Fruit fly (Drosophila melanogaster) whole organism, embryonic: ENCODE measurements around the gene Cyp4ac2.

Experiments used
- CG13775 ChIP-seq: fragments of 200-800 bp; sonication (Bioruptor generic); optimal IDR thresholded peaks from 3 replicates; lab custom pipeline; 2017; ENCODE audit warnings: missing biosample characterization, mild to moderate bottlenecking, missing genetic modification characterization
- CG17361 ChIP-seq: fragments of 200-800 bp; sonication (Bioruptor generic); IDR thresholded peaks from 3 replicates; pipeline ENCODE4 v1.3.6; 2022; ENCODE audit warnings: missing biosample characterization, missing genetic modification characterization
- CG17612 ChIP-seq: fragments of 200-800 bp; sonication (Bioruptor generic); IDR thresholded peaks from 2 replicates; pipeline ENCODE4 v1.3.6; 2022; ENCODE audit warnings: missing biosample characterization, missing genetic modification characterization
- CG6689 ChIP-seq: fragments of 200-800 bp; sonication (Bioruptor generic); IDR thresholded peaks from 2 replicates; pipeline ENCODE4 v1.3.6; 2022; ENCODE audit warnings: missing biosample characterization, missing genetic modification characterization
- CG7987 ChIP-seq: fragments of 200-800 bp; sonication (Bioruptor generic); optimal IDR thresholded peaks from 2 replicates; lab custom pipeline; 2018; ENCODE audit warnings: missing biosample characterization, mild to moderate bottlenecking, missing genetic modification characterization, moderate library complexity
- Side ChIP-seq: fragments of 200-800 bp; sonication (Bioruptor generic); optimal IDR thresholded peaks from 2 replicates; lab custom pipeline; 2016; ENCODE audit warnings: missing biosample characterization, missing genetic modification characterization
- ham ChIP-seq: fragments of 200-800 bp; sonication (Bioruptor generic); IDR thresholded peaks from 2 replicates; pipeline ENCODE4 v1.3.6; 2022; ENCODE audit warnings: missing biosample characterization, missing genetic modification characterization
- nom ChIP-seq: fragments of 200-800 bp; sonication (Bioruptor generic); optimal IDR thresholded peaks from 2 replicates; lab custom pipeline; 2017; ENCODE audit warnings: missing biosample characterization, missing genetic modification characterization, mild to moderate bottlenecking, moderate library complexity, missing genetic modification reagents
- pnt ChIP-seq: fragments of 200-800 bp; sonication (Bioruptor generic); optimal IDR thresholded peaks from 3 replicates; lab custom pipeline; 2016; ENCODE audit warnings: missing biosample characterization, missing genetic modification characterization
- slbo ChIP-seq: fragments of 200-800 bp; sonication (Bioruptor generic); IDR thresholded peaks from 2 replicates; pipeline ENCODE4 v1.3.6; 2022; ENCODE audit warnings: missing biosample characterization, missing genetic modification characterization

DNA sequence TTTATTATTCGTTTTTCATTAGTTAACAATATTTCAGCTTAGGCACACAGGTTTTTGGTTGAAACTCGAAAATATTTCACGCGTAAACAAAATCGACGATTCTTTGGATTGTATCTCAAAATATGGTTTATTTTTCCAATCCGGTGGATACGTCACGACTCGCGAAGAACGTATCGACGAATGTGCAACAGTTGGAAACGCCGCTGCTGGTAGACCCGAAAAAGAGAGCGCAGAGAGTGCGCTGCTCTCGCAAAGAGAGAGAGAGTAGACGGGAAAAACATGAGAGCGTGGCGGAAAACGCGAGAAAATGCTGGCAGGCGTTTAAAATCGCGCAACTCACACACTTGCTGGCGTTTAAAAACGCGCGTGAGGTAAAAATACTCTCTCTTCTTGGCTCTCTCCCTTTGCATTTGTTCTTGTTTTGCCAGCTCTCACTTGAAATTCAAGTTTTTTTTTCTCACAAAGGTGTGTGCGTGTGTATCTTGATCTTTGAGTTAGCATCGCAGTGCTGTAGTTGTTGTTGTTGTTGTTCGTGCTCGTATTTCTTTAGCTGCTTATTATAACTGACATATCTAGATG lies 28.9 kb upstream of the Cyp4ac2 start:
- no peak for TF ChIP-seq ham (GFP tag; lab: Robert Waterston, UW)
- TF ChIP-seq CG7987 (GFP tag; lab: Kevin White, UChicago): no peak
- TF ChIP-seq Side: no peak
- peak; percentile 61 for TF ChIP-seq nom (GFP tag; lab: Kevin White, UChicago)
- no peak for TF ChIP-seq CG13775 (GFP tag; lab: Kevin White, UChicago)
- TF ChIP-seq CG17612 (GFP tag; lab: Robert Waterston, UW): no peak
- no peak for TF ChIP-seq slbo (GFP tag; lab: Robert Waterston, UW)
- TF ChIP-seq pnt (GFP tag; lab: Kevin White, UChicago): no peak
- no peak for TF ChIP-seq CG17361
- TF ChIP-seq CG6689 (GFP tag; lab: Robert Waterston, UW): no peak
